Fruit fly (Drosophila melanogaster): ENCODE data around the gene CTCF.

The CTCF gene

DNA sequence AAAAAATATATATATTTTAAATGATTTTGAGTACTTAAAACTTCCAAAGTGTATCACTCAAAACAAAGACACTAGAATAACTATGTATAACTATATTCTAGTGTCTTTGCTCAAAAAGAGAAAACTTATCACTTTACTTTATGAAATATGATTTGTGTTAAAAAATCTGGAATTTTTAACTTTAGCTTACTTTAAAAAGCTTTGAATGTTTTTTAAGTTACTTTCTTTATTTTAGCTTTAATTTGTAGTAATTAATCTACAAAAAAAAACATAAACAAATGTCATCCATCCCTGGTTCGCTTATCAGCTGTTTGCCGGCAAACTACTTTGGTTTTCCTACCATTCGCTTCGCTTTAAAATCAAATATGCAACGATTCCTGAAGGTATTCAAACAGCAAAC, 36.7 kb downstream of the CTCF start, which contains the start of gene CG8607:
CG8607 (plus strand) TSS at position 301 of the 400 bp plus-strand sequence.
- peak in 1 of 2 experiments; percentile 57 for TF ChIP-seq crp (GFP tag; optimal IDR thresholded peaks at IDR 0.05)
- no peak for TF ChIP-seq CG12942 (GFP tag; optimal IDR thresholded peaks at IDR 0.05)
- no peak for TF ChIP-seq CG1529 (GFP tag; optimal IDR thresholded peaks at IDR 0.05)
- TF ChIP-seq Antp (GFP tag; optimal IDR thresholded peaks at IDR 0.05), result no peak
- TF ChIP-seq sens (GFP tag), result peak; percentile 15
- peak; percentile 21 for TF ChIP-seq CG7928 (GFP tag; optimal IDR thresholded peaks at IDR 0.05)

DNA sequence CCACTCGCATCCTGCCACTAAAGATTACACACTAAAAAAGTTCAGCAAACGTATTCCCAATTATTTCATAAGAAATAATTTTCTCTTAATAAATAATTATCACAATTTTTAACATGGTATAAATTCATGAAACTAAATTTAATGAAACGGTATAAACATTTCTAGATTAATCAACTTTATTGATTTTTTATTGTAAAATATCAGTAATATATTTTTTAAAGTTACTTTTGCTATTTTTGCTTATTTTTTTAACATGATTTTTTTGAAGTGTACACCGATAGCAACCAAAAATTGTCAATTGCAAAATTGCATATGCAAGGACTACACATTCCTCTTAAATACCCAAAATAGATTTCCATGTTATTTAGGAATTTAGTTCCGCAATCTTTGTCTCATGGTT, 42.4 kb downstream of the CTCF start:
- TF ChIP-seq CG9215 (GFP tag; IDR thresholded peaks at IDR 0.05) (no peak), Elba2 (GFP tag; optimal IDR thresholded peaks at IDR 0.05) (no peak), nerfin-1 (tag; optimal IDR thresholded peaks at IDR 0.05) (no peak), cato (GFP tag; optimal IDR thresholded peaks at IDR 0.05; ENCODE audit: borderline replicate concordance) (no peak), CG12155 (GFP tag; optimal IDR thresholded peaks at IDR 0.05) (no peak), sima (GFP tag; optimal IDR thresholded peaks at IDR 0.05) (no peak), seq (GFP tag; IDR thresholded peaks at IDR 0.05) (no peak), CG8281 (tag; optimal IDR thresholded peaks at IDR 0.05) (no peak), CG5245 (GFP tag; optimal IDR thresholded peaks at IDR 0.05) (no peak), jumu (GFP tag; optimal IDR thresholded peaks at IDR 0.05) (no peak), CG9727 (GFP tag; optimal IDR thresholded peaks at IDR 0.05) (peak; percentile 17), Deaf1 (tag; optimal IDR thresholded peaks at IDR 0.05) (peak; percentile 15), CG7556 (GFP tag; optimal IDR thresholded peaks at IDR 0.05) (peak; percentile 61), CG9437 (GFP tag; optimal IDR thresholded peaks at IDR 0.05) (no peak), repo (GFP tag; optimal IDR thresholded peaks at IDR 0.05) (no peak), tio (GFP tag; optimal IDR thresholded peaks at IDR 0.05) (no peak), NK7.1 (GFP tag; optimal IDR thresholded peaks at IDR 0.05) (no peak), Ssrp (tag; optimal IDR thresholded peaks at IDR 0.05) (no peak), Mrtf (GFP tag; IDR thresholded peaks at IDR 0.05) (no peak), shn (GFP tag; optimal IDR thresholded peaks at IDR 0.05) (no peak), CG18599 (GFP tag; optimal IDR thresholded peaks at IDR 0.05) (peak; percentile 43), nau (GFP tag; optimal IDR thresholded peaks at IDR 0.05) (no peak), gcm (GFP tag; optimal IDR thresholded peaks at IDR 0.05) (no peak), lov (optimal IDR thresholded peaks at IDR 0.05) (no peak), lov (GFP tag; IDR thresholded peaks at IDR 0.05) (no peak), yki (optimal IDR thresholded peaks at IDR 0.05) (no peak), CG17829 (tag; optimal IDR thresholded peaks at IDR 0.05) (no peak), TFAM (GFP tag; optimal IDR thresholded peaks at IDR 0.05) (no peak), CG2678 (tag; optimal IDR thresholded peaks at IDR 0.05) (peak; percentile 42), CHES-1-like (GFP tag; optimal IDR thresholded peaks at IDR 0.05) (no peak), CG4617 (GFP tag; optimal IDR thresholded peaks at IDR 0.05; ENCODE audit: borderline replicate concordance) (no peak), Fer1 (GFP tag; optimal IDR thresholded peaks at IDR 0.05) (peak; percentile 4), ssp (GFP tag; IDR thresholded peaks at IDR 0.05) (no peak), esg (GFP tag; conservative IDR thresholded peaks at IDR 0.05) (no peak), wek (GFP tag; optimal IDR thresholded peaks at IDR 0.05) (no peak), Dbx (GFP tag; IDR thresholded peaks at IDR 0.05) (no peak), gt (GFP tag; IDR thresholded peaks at IDR 0.05) (no peak), CG12744 (GFP tag; optimal IDR thresholded peaks at IDR 0.05) (no peak), CG7839 (tag; optimal IDR thresholded peaks at IDR 0.05) (peak; percentile 34), so (GFP tag; IDR thresholded peaks at IDR 0.05) (no peak), MTF-1 (GFP tag; optimal IDR thresholded peaks at IDR 0.05; ENCODE audit: borderline replicate concordance) (no peak), CG6254 (GFP tag; optimal IDR thresholded peaks at IDR 0.05) (no peak), gem (tag; optimal IDR thresholded peaks at IDR 0.05) (peak; percentile 51), CG4282 (GFP tag; optimal IDR thresholded peaks at IDR 0.05) (no peak), CG30403 (GFP tag; optimal IDR thresholded peaks at IDR 0.05) (peak; percentile 3)
